Worm (Caenorhabditis elegans): ENCODE measurements around the gene str-236.

str-236 gene

DNA sequence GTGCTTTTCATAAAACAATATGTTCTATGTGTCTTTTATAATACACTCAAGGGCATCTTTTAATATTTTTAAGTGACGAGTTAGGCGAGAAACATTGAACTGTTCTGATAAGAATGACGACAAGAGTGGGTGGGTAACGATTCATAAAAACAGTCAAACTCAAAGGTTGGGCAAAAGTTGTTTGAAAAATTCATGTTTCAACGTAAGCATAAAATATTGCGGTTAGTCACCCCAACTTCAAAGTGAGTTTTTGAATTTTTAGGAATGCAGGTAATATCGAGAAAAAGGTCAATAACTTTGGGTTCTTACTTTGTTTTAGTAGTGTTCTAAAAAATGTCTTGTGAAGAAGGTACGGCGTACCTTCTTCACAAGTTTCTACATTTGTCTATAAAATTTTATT, 13.9 kb upstream of the str-236 start, which contains the start of gene oac-31:
Gene oac-31 (minus strand): TSS at position 101 of the 400 bp plus-strand sequence.
- TF ChIP-seq ceh-2 (tag; optimal IDR thresholded peaks at IDR 0.05) (no peak), C08G9.2 (tag; optimal IDR thresholded peaks at IDR 0.05) (no peak), sdc-2 (tag; optimal IDR thresholded peaks at IDR 0.05) (no peak), pqm-1 (tag; optimal IDR thresholded peaks at IDR 0.05) (no peak), fkh-6 (tag; optimal IDR thresholded peaks at IDR 0.05) (no peak), ceh-19 (GFP tag; optimal IDR thresholded peaks at IDR 0.05) (no peak), hlh-13 (GFP tag; optimal IDR thresholded peaks at IDR 0.05) (no peak), tbx-7 (tag; optimal IDR thresholded peaks at IDR 0.05) (no peak)

DNA sequence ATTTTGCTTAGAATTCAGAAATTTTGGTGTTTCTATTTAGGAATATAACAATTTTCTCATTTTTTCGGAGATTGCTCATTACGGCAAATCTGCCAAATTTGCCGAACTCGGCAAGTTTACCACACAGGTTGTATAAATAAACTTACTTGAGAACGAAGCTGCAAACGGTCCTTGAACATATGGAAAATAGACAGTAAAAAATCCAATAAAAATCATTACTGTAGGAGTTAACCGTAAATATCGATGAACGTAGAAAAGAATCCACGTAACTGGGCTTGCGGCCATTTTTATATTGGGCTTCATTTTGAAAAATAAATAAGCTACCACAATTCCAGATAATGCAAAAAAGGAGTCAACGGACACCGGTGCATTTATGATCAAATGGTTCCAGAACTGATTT, 12.4 kb upstream of the str-236 start:
- TF ChIP-seq ceh-2 (tag; optimal IDR thresholded peaks at IDR 0.05) (no peak), ceh-45 (GFP tag; IDR thresholded peaks at IDR 0.05) (no peak), ztf-16 (tag; optimal IDR thresholded peaks at IDR 0.05) (no peak), ceh-9 (tag; optimal IDR thresholded peaks at IDR 0.05) (no peak), elt-2 (tag; optimal IDR thresholded peaks at IDR 0.05) (no peak), hlh-15 (tag; optimal IDR thresholded peaks at IDR 0.05) (no peak), eyg-1 (tag; optimal IDR thresholded peaks at IDR 0.05) (no peak), hlh-13 (GFP tag; optimal IDR thresholded peaks at IDR 0.05) (no peak), unc-55 (GFP tag; optimal IDR thresholded peaks at IDR 0.05) (no peak), odd-2 (tag; optimal IDR thresholded peaks at IDR 0.05) (no peak), pqm-1 (tag; optimal IDR thresholded peaks at IDR 0.05) (no peak), nhr-232 (tag; optimal IDR thresholded peaks at IDR 0.05) (no peak), sox-2 (GFP tag; IDR thresholded peaks at IDR 0.05) (no peak), madf-2 (tag; optimal IDR thresholded peaks at IDR 0.05) (no peak), pros-1 (tag; optimal IDR thresholded peaks at IDR 0.05) (no peak), T23F11.4 (GFP tag; optimal IDR thresholded peaks at IDR 0.05) (no peak), lin-11 (tag; optimal IDR thresholded peaks at IDR 0.05) (no peak), ceh-30 (tag; optimal IDR thresholded peaks at IDR 0.05) (no peak), ets-4 (tag; optimal IDR thresholded peaks at IDR 0.05) (no peak)

DNA sequence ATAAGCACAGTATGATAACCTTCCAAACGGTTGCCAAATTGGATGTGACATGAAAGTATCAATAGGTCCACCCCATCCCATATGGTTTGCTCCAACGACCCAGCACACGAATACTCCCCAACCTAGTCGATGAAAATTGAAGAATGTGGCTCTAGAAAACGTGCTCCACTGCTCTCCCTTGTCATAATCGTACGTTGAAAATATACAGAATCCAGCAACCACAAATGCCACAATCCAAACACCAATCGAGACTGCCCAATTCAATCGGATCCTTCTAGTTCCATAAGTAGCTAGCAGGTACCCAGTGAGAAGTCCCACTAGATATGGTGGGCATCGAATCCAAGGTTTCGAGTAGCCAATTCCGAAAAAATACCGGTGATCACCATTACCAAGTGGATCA, 11.0 kb upstream of the str-236 start:
- TF ChIP-seq dve-1 (tag; optimal IDR thresholded peaks at IDR 0.05), result no peak

DNA sequence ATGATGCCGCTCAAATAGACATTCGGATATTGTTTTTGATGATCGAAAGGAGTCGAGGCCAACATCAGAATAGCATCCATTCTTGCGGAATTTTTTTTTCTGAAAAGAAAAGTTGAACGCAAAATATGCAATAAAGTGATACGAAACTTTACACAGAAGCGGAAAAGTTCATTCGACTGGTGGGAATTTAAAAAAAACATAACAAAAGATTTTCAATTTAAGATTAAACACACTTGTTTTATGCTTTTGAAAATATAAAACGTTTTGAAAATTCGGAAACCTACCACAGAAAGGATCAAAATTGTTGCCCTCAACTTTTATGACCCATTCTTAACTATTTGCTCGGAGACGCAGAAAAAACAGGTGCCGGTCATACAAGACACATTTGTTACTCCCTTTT, 9.1 kb upstream of the str-236 start, which contains the start of gene K02H11.9:
Gene K02H11.9 (minus strand): TSS at position 101 of the 400 bp plus-strand sequence.
- TF ChIP-seq syd-9 (tag; optimal IDR thresholded peaks at IDR 0.05) (no peak), ceh-24 (tag; optimal IDR thresholded peaks at IDR 0.05) (no peak), hlh-6 (tag; optimal IDR thresholded peaks at IDR 0.05) (no peak), gmeb-2 (tag; optimal IDR thresholded peaks at IDR 0.05) (no peak), ceh-31 (tag; optimal IDR thresholded peaks at IDR 0.05) (no peak), lin-11 (tag; optimal IDR thresholded peaks at IDR 0.05) (no peak), tbx-7 (tag; optimal IDR thresholded peaks at IDR 0.05) (no peak), sox-4 (tag; optimal IDR thresholded peaks at IDR 0.05) (no peak), rnt-1 (tag; optimal IDR thresholded peaks at IDR 0.05) (no peak), ceh-48 (tag; optimal IDR thresholded peaks at IDR 0.05) (no peak), dmd-4 (tag; optimal IDR thresholded peaks at IDR 0.05; ENCODE audit: borderline replicate concordance) (no peak), hlh-13 (GFP tag; optimal IDR thresholded peaks at IDR 0.05) (no peak), pax-1 (tag; optimal IDR thresholded peaks at IDR 0.05) (no peak), C38D4.7 (GFP tag; optimal IDR thresholded peaks at IDR 0.05) (no peak), nhr-232 (tag; optimal IDR thresholded peaks at IDR 0.05) (no peak), ceh-34 (tag; optimal IDR thresholded peaks at IDR 0.05) (no peak), zip-5 (tag; optimal IDR thresholded peaks at IDR 0.05) (no peak)

All from whole organism, late embryonic.